Fruit fly (Drosophila melanogaster) whole organism, prepupa: ENCODE data around the gene CG32225.
A peak's percentile ranks its signal among the peaks of the same experiment; 100 is the strongest.

Source experiments
- Blimp-1 ChIP-seq: fragments of 200-800 bp; sonication (Bioruptor generic); optimal IDR thresholded peaks from 3 replicates; lab custom pipeline; 2017; ENCODE audit warnings: missing biosample characterization, missing genetic modification characterization, mild to moderate bottlenecking, moderate library complexity, missing genetic modification reagents
- CG10631 ChIP-seq: fragments of 200-800 bp; sonication (Bioruptor generic); optimal IDR thresholded peaks from 2 replicates; lab custom pipeline; 2016; ENCODE audit warnings: missing biosample characterization, missing genetic modification characterization
- CG11294 ChIP-seq: fragments of 200-800 bp; sonication (Bioruptor generic); IDR thresholded peaks from 2 replicates; pipeline ENCODE4 v1.3.6; 2022; ENCODE audit warnings: missing biosample characterization, missing genetic modification characterization
- CG11902 ChIP-seq: fragments of 200-800 bp; sonication (Bioruptor generic); optimal IDR thresholded peaks from 3 replicates; lab custom pipeline; 2016; ENCODE audit warnings: missing biosample characterization, missing genetic modification characterization
- CG16779 ChIP-seq: fragments of 200-800 bp; sonication (Bioruptor generic); optimal IDR thresholded peaks from 3 replicates; lab custom pipeline; 2017; ENCODE audit warnings: missing biosample characterization, mild to moderate bottlenecking, missing genetic modification characterization
- CG3032 ChIP-seq: fragments of 200-800 bp; optimal IDR thresholded peaks from 2 replicates; lab custom pipeline; 2019; ENCODE audit warnings: missing biosample characterization, mild to moderate bottlenecking, missing genetic modification characterization, moderate library complexity
- CG31627 ChIP-seq: fragments of 200-800 bp; sonication (Bioruptor generic); optimal IDR thresholded peaks from 3 replicates; lab custom pipeline; 2016; ENCODE audit warnings: missing biosample characterization, missing genetic modification characterization
- CG32006 ChIP-seq: fragments of 200-800 bp; sonication (Bioruptor generic); optimal IDR thresholded peaks from 3 replicates; lab custom pipeline; 2017; ENCODE audit warnings: missing biosample characterization, mild to moderate bottlenecking, missing genetic modification characterization
- CG34406 ChIP-seq: fragments of 200-800 bp; sonication (Bioruptor generic); optimal IDR thresholded peaks from 3 replicates; lab custom pipeline; 2016; ENCODE audit warnings: missing biosample characterization, missing genetic modification characterization
- CG3919 ChIP-seq: fragments of 200-800 bp; sonication (Bioruptor generic); optimal IDR thresholded peaks from 3 replicates; lab custom pipeline; 2016; ENCODE audit warnings: missing biosample characterization, missing genetic modification characterization
- CG4318 ChIP-seq: fragments of 200-800 bp; sonication (Bioruptor generic); optimal IDR thresholded peaks from 3 replicates; lab custom pipeline; 2017; ENCODE audit warnings: missing biosample characterization, mild to moderate bottlenecking, missing genetic modification characterization
- CG6163 ChIP-seq: fragments of 200-800 bp; sonication (Bioruptor generic); IDR thresholded peaks from 3 replicates; pipeline ENCODE4 v1.3.6; 2022; ENCODE audit warnings: missing biosample characterization, missing genetic modification characterization
- CG6808 ChIP-seq: fragments of 200-800 bp; sonication (Bioruptor generic); optimal IDR thresholded peaks from 3 replicates; lab custom pipeline; 2017; ENCODE audit warnings: missing biosample characterization, missing genetic modification characterization, mild to moderate bottlenecking, moderate library complexity, missing genetic modification reagents
- CG6854 ChIP-seq: fragments of 200-800 bp; sonication (Bioruptor generic); optimal IDR thresholded peaks from 2 replicates; lab custom pipeline; 2017; ENCODE audit warnings: missing biosample characterization, mild to moderate bottlenecking, missing genetic modification characterization
- CG7368 ChIP-seq: fragments of 200-800 bp; sonication (Bioruptor generic); optimal IDR thresholded peaks from 3 replicates; lab custom pipeline; 2016; ENCODE audit warnings: missing biosample characterization, missing genetic modification characterization
- CG8119 ChIP-seq: fragments of 200-800 bp; sonication (Bioruptor generic); IDR thresholded peaks from 3 replicates; pipeline ENCODE4 v1.3.6; 2022; ENCODE audit warnings: missing biosample characterization, missing genetic modification characterization
- CG8319 ChIP-seq: fragments of 200-800 bp; sonication (Bioruptor generic); optimal IDR thresholded peaks from 3 replicates; lab custom pipeline; 2016; ENCODE audit warnings: missing biosample characterization, missing genetic modification characterization
- CG8632 ChIP-seq: fragments of 200-800 bp; sonication (Bioruptor generic); optimal IDR thresholded peaks from 3 replicates; lab custom pipeline; 2016; ENCODE audit warnings: missing biosample characterization, missing genetic modification characterization
- CG9139 ChIP-seq: fragments of 200-800 bp; sonication (Bioruptor generic); optimal IDR thresholded peaks from 3 replicates; lab custom pipeline; 2017; ENCODE audit warnings: missing biosample characterization, mild to moderate bottlenecking, missing genetic modification characterization
- Eip75B ChIP-seq: fragments of 200-800 bp; sonication (Bioruptor generic); optimal IDR thresholded peaks from 3 replicates; lab custom pipeline; 2016; ENCODE audit warnings: missing biosample characterization, missing genetic modification characterization
- Eip93F ChIP-seq: fragments of 200-800 bp; sonication (Bioruptor generic); optimal IDR thresholded peaks from 2 replicates; lab custom pipeline; 2016; ENCODE audit warnings: missing biosample characterization, mild to moderate bottlenecking, missing genetic modification characterization
- Ets21C ChIP-seq: fragments of 200-800 bp; sonication (Bioruptor generic); optimal IDR thresholded peaks from 3 replicates; lab custom pipeline; 2016; ENCODE audit warnings: missing biosample characterization, missing genetic modification characterization
- Ets96B ChIP-seq: fragments of 200-800 bp; optimal IDR thresholded peaks from 2 replicates; lab custom pipeline; 2019; ENCODE audit warnings: missing biosample characterization, mild to moderate bottlenecking, missing genetic modification characterization, moderate library complexity
- Gug ChIP-seq: fragments of 200-800 bp; sonication (Bioruptor generic); IDR thresholded peaks from 2 replicates; pipeline ENCODE4 v1.3.6; 2022; ENCODE audit warnings: missing biosample characterization, missing genetic modification characterization
- Hr38 ChIP-seq: sonication (Bioruptor generic); optimal IDR thresholded peaks from 2 replicates; lab custom pipeline; 2016; ENCODE audit warnings: missing biosample characterization, missing genetic modification characterization
- Hr39 ChIP-seq: fragments of 200-800 bp; sonication (Bioruptor generic); optimal IDR thresholded peaks from 2 replicates; lab custom pipeline; 2016; ENCODE audit warnings: missing biosample characterization, missing genetic modification characterization
- Hr4 ChIP-seq: fragments of 200-800 bp; sonication (Bioruptor generic); optimal IDR thresholded peaks from 3 replicates; lab custom pipeline; 2016; ENCODE audit warnings: missing biosample characterization, missing genetic modification characterization
- Lpt ChIP-seq: fragments of 200-800 bp; sonication (Bioruptor generic); optimal IDR thresholded peaks from 3 replicates; lab custom pipeline; 2016; ENCODE audit warnings: missing biosample characterization, missing genetic modification characterization
- Met ChIP-seq: fragments of 200-800 bp; sonication (Bioruptor generic); optimal IDR thresholded peaks from 3 replicates; lab custom pipeline; 2016; ENCODE audit warnings: missing biosample characterization, missing genetic modification characterization
- Sox14 ChIP-seq: fragments of 200-800 bp; sonication (Bioruptor generic); optimal IDR thresholded peaks from 3 replicates; lab custom pipeline; 2016; ENCODE audit warnings: missing biosample characterization, missing genetic modification characterization
- Sox15 ChIP-seq: fragments of 200-800 bp; sonication (Bioruptor generic); optimal IDR thresholded peaks from 3 replicates; lab custom pipeline; 2016; ENCODE audit warnings: missing biosample characterization, missing genetic modification characterization
- acj6 ChIP-seq: fragments of 200-800 bp; sonication (Bioruptor generic); optimal IDR thresholded peaks from 3 replicates; lab custom pipeline; 2016; ENCODE audit warnings: missing biosample characterization, missing genetic modification characterization
- cyc ChIP-seq: fragments of 200-800 bp; sonication (Bioruptor generic); optimal IDR thresholded peaks from 3 replicates; lab custom pipeline; 2016; ENCODE audit warnings: missing biosample characterization, missing genetic modification characterization
- dac ChIP-seq: fragments of 200-800 bp; sonication (Bioruptor generic); optimal IDR thresholded peaks from 2 replicates; lab custom pipeline; 2017; ENCODE audit warnings: missing biosample characterization, mild to moderate bottlenecking, missing genetic modification characterization
- esn ChIP-seq: fragments of 200-800 bp; sonication (Bioruptor generic); optimal IDR thresholded peaks from 2 replicates; lab custom pipeline; 2016; ENCODE audit warnings: missing biosample characterization, mild to moderate bottlenecking, missing genetic modification characterization, moderate library complexity
- fd59A ChIP-seq: fragments of 200-800 bp; sonication (Bioruptor generic); optimal IDR thresholded peaks from 2 replicates; lab custom pipeline; 2017; ENCODE audit warnings: missing biosample characterization, mild to moderate bottlenecking, missing genetic modification characterization, missing genetic modification reagents
- fd85E ChIP-seq: fragments of 200-800 bp; sonication (Bioruptor generic); optimal IDR thresholded peaks from 3 replicates; lab custom pipeline; 2016; ENCODE audit warnings: missing biosample characterization, missing genetic modification characterization
- fkh ChIP-seq: fragments of 200-800 bp; sonication (Bioruptor generic); optimal IDR thresholded peaks from 3 replicates; lab custom pipeline; 2017; ENCODE audit warnings: missing biosample characterization, mild to moderate bottlenecking, missing genetic modification characterization, moderate library complexity
- net ChIP-seq: fragments of 200-800 bp; sonication (Bioruptor generic); optimal IDR thresholded peaks from 3 replicates; lab custom pipeline; 2016; ENCODE audit warnings: missing biosample characterization, missing genetic modification characterization
- pdm3 ChIP-seq: fragments of 200-800 bp; sonication (Bioruptor generic); optimal IDR thresholded peaks from 3 replicates; lab custom pipeline; 2016; ENCODE audit warnings: missing biosample characterization, missing genetic modification characterization
- salr ChIP-seq, 2 experiments: fragments of 200-800 bp; sonication (Bioruptor generic); optimal IDR thresholded peaks; 3 replicates each; lab custom pipeline; 2016 to 2018; ENCODE audit warnings: missing biosample characterization in 2 of 2, missing genetic modification characterization in 2 of 2, mild to moderate bottlenecking in 1 of 2
- ss ChIP-seq, 2 experiments: fragments of 200-800 bp; sonication (Bioruptor generic); optimal IDR thresholded peaks; 2 replicates in 1 of 2; 3 replicates in 1 of 2; lab custom pipeline; 2017 to 2018; ENCODE audit warnings: mild to moderate bottlenecking in 2 of 2, missing biosample characterization in 2 of 2, missing genetic modification characterization in 2 of 2, moderate library complexity in 1 of 2
- svp ChIP-seq: fragments of 200-800 bp; sonication (Bioruptor generic); peaks from one replicate; lab custom pipeline; 2016; ENCODE audit warnings: missing biosample characterization, missing genetic modification characterization
- topi ChIP-seq: fragments of 200-800 bp; sonication (Bioruptor generic); optimal IDR thresholded peaks from 3 replicates; lab custom pipeline; 2016; ENCODE audit warnings: missing biosample characterization, missing genetic modification characterization

Gene CG32225

DNA sequence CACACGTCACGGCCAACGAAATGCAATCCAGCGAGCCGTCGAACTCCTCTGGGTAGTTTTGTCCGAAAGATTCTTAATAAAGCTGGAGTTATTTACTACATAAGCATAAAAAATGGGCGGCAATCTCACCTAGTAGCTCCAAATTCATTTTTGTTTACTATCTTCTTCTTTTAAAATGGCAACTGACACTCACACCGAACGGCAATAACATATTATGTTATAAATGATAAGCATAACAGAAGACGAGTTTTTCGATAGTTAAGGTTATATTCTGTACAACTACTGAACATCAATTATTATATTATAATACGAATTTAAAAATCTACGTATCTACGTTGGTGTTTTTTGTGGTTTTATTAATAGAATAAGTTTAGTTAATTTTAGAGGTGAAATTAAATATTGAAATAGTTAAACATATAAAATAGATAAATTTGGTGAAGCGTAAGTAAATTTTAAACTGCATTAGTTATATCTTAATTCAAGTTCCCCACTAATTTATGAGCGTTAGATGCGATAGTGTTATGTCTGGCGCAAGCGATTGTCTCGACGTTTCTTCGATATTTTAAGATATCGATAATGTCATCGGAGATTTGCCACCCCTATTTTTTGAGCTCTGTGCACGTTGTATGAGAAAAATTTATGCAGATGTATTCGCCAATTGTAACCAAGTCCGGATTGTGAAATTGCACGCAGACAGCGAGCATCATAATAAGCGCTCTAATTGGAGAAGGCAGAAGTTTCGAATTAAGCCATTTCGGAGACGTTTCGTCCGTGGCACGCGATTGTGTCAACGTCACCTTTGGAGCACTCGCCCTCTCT is 41.9 kb upstream of the CG32225 start, which contains the start of the genes Rbbp5 and eRF1 (continued):
- TF ChIP-seq net (GFP tag; lab: Kevin White, UChicago), result peak; percentile 53
- TF ChIP-seq CG7368 (GFP tag; lab: Kevin White, UChicago), result peak; percentile 39
- TF ChIP-seq ss (GFP tag; optimal IDR thresholded peaks at IDR 0.05; lab: Kevin White, UChicago), result peak in 1 of 2 experiments; percentile 1
- TF ChIP-seq dac, result no peak
- TF ChIP-seq Gug (GFP tag; lab: Robert Waterston, UW), result peak; percentile 51; the same call in 1 of the 2 replicates
- TF ChIP-seq CG8632, result peak; percentile 45
- peak; percentile 76 for TF ChIP-seq CG3032 (tag; lab: Kevin White, UChicago)
- TF ChIP-seq CG8319, result peak; percentile 36
- TF ChIP-seq CG4318 (GFP tag; lab: Kevin White, UChicago), result no peak
- no peak for TF ChIP-seq CG6163 (GFP tag; lab: Robert Waterston, UW)
- peak; percentile 76 for TF ChIP-seq acj6 (GFP tag; lab: Kevin White, UChicago)
- no peak for TF ChIP-seq CG8119 (GFP tag; lab: Robert Waterston, UW)
- peak; percentile 53 for TF ChIP-seq Ets96B (tag; lab: Kevin White, UChicago)
- TF ChIP-seq CG3919 (GFP tag; lab: Kevin White, UChicago), result peak; percentile 73
- TF ChIP-seq Hr39 (GFP tag; lab: Kevin White, UChicago), result no peak
- TF ChIP-seq salr (GFP tag; optimal IDR thresholded peaks at IDR 0.05; lab: Kevin White, UChicago), result no peak
- peak; percentile 60 for TF ChIP-seq CG11902
- TF ChIP-seq Ets21C (GFP tag; lab: Kevin White, UChicago), result peak; percentile 60
- TF ChIP-seq fkh, result peak; percentile 56
- TF ChIP-seq CG6854 (GFP tag; lab: Kevin White, UChicago), result peak; percentile 63
- peak; percentile 4 for TF ChIP-seq Lpt
- TF ChIP-seq CG11294 (GFP tag; lab: Robert Waterston, UW), result peak; percentile 45; the same call in 1 of the 2 replicates
- TF ChIP-seq Sox15 (GFP tag; lab: Kevin White, UChicago), result peak; percentile 51
- TF ChIP-seq Eip75B, result peak; percentile 33
- no peak for TF ChIP-seq CG32006 (GFP tag; lab: Kevin White, UChicago)
- peak; percentile 72 for TF ChIP-seq cyc (GFP tag; lab: Kevin White, UChicago)
- TF ChIP-seq CG9139, result peak; percentile 4
- peak; percentile 82 for TF ChIP-seq svp (GFP tag; lab: Kevin White, UChicago)
- TF ChIP-seq Hr4 (GFP tag; lab: Kevin White, UChicago), result peak; percentile 73
- peak; percentile 81 for TF ChIP-seq CG10631 (GFP tag; lab: Kevin White, UChicago)
- TF ChIP-seq CG34406 (GFP tag; lab: Kevin White, UChicago), result peak; percentile 31
- TF ChIP-seq pdm3 (GFP tag; lab: Kevin White, UChicago), result no peak
- peak; percentile 46 for TF ChIP-seq Sox14 (GFP tag; lab: Kevin White, UChicago)
- TF ChIP-seq Hr38 (GFP tag; lab: Kevin White, UChicago), result no peak
- peak; percentile 24 for TF ChIP-seq Eip93F (GFP tag; lab: Kevin White, UChicago)
- TF ChIP-seq topi (GFP tag; lab: Kevin White, UChicago), result peak; percentile 58

DNA sequence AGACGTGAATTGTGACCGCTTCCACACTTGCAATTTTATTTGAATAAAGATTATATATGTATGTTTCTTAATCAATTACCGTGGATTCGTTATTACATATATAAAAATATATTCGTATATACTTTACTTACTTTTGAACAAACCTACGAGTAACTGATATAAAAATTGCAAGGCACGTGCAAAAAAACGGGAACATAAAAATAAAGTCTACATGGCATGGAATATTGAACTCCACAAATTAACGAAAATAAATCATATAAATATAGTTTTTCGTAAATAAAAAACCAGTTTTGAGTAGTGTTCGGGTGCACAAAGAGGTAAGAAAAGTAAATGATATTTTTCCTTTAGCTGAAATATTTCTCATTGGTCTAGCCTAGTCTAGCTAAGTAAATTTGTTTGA is 36.3 kb upstream of the CG32225 start, which contains the start of gene Spn77Bc:
Gene Spn77Bc, plus strand, starts transcription at position 301 of the 400 bp plus-strand sequence.
- TF ChIP-seq CG4318 (GFP tag; lab: Kevin White, UChicago) (no peak), CG6854 (GFP tag; lab: Kevin White, UChicago) (no peak), CG7368 (GFP tag; lab: Kevin White, UChicago) (no peak), CG8632 (no peak)

DNA sequence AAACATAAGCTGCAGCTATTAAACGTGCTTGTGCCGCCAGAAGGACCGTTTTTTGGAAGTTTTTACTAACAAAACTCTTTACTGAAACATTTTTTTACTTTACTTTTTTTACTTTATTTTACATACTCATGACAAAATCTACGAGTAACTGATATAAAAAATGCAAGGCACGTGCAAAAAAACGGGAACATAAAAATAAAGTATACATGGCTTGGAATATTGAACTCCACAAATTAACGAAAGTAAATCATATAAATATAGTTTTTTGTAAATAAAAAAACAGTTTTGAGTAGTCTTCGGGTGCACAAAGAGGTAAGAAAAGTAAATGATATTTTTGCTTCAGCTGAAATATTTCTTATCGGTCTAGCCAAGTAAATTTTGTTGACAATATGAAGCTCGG is 14.6 kb upstream of the CG32225 start, which contains the start of gene Spn77Bb:
Gene Spn77Bb, plus strand, starts transcription at position 301 of the 400 bp plus-strand sequence.
- TF ChIP-seq fd85E (GFP tag; lab: Kevin White, UChicago), result no peak
- TF ChIP-seq Blimp-1 (GFP tag; lab: Kevin White, UChicago), result no peak
- no peak for TF ChIP-seq fd59A (GFP tag; lab: Kevin White, UChicago)
- TF ChIP-seq Eip93F (GFP tag; lab: Kevin White, UChicago), result no peak
- TF ChIP-seq CG31627 (GFP tag; lab: Kevin White, UChicago), result no peak
- TF ChIP-seq CG6854 (GFP tag; lab: Kevin White, UChicago), result no peak
- no peak for TF ChIP-seq CG9139
- TF ChIP-seq CG3032 (tag; lab: Kevin White, UChicago), result no peak
- TF ChIP-seq CG7368 (GFP tag; lab: Kevin White, UChicago), result no peak
- TF ChIP-seq dac, result no peak
- no peak for TF ChIP-seq esn
- TF ChIP-seq Ets96B (tag; lab: Kevin White, UChicago), result no peak
- no peak for TF ChIP-seq Met (GFP tag; lab: Kevin White, UChicago)
- TF ChIP-seq CG16779 (tag; lab: Kevin White, UChicago), result no peak
- TF ChIP-seq CG6163 (GFP tag; lab: Robert Waterston, UW), result no peak
- no peak for TF ChIP-seq CG10631 (GFP tag; lab: Kevin White, UChicago)
- TF ChIP-seq CG6808, result no peak
- no peak for TF ChIP-seq net (GFP tag; lab: Kevin White, UChicago)
- TF ChIP-seq ss (GFP tag; optimal IDR thresholded peaks at IDR 0.05; lab: Kevin White, UChicago), result no peak
